Worm (Caenorhabditis elegans) whole organism, L2 larva: ENCODE results near the gene fat-3.

Experiments
- aly-2 ChIP-seq: fragments of 150-350 bp; optimal IDR thresholded peaks from 2 replicates; lab custom pipeline; 2014; ENCODE audit warnings: missing biosample characterization, missing genetic modification characterization
- egl-27 ChIP-seq: sonication (generic microtip); optimal IDR thresholded peaks from 3 replicates; lab custom pipeline; 2017; ENCODE audit warnings: missing biosample characterization, missing genetic modification reagents, missing genetic modification characterization
- elt-1 ChIP-seq: fragments of 150-350 bp; optimal IDR thresholded peaks from 2 replicates; lab custom pipeline; 2014; ENCODE audit warnings: missing biosample characterization, missing genetic modification characterization
- lin-13 ChIP-seq: fragments of 150-350 bp; optimal IDR thresholded peaks from 2 replicates; lab custom pipeline; 2014; ENCODE audit warnings: missing biosample characterization, missing genetic modification reagents, missing genetic modification characterization
- nhr-11 ChIP-seq: fragments of 150-350 bp; optimal IDR thresholded peaks from 2 replicates; lab custom pipeline; 2014; ENCODE audit warnings: missing biosample characterization, missing genetic modification characterization
- nhr-6 ChIP-seq: fragments of 150-350 bp; optimal IDR thresholded peaks from 2 replicates; lab custom pipeline; 2014; ENCODE audit warnings: missing biosample characterization, missing genetic modification characterization
- nhr-77 ChIP-seq: fragments of 150-350 bp; optimal IDR thresholded peaks from 2 replicates; lab custom pipeline; 2014; ENCODE audit warnings: missing biosample characterization, missing genetic modification characterization
- skn-1 ChIP-seq: sonication (generic microtip); optimal IDR thresholded peaks from 2 replicates; lab custom pipeline; 2017; ENCODE audit warnings: missing biosample characterization, missing genetic modification characterization
- ztf-11 ChIP-seq: sonication (generic microtip); optimal IDR thresholded peaks from 2 replicates; lab custom pipeline; 2017; ENCODE audit warnings: missing biosample characterization, missing genetic modification characterization

DNA sequence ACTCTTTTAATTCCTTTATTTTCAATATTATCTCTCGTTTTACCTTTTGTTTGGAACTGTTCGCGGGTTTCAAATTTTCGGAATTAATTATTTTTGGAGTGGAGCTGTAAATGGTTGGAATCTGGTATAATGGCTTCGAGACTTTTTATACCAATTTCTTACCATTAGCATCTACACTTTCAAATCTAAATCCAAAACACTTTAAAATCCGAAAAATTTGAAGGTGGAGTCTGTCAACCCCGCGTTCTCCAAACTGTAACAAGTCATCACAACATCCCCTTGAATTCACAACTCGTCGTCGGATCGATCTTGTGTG is 45.4 kb upstream of the fat-3 start, which contains the start of gene nhr-97:
- TF ChIP-seq nhr-11 (tag; lab: Kevin White, UChicago), result no peak
- no peak for TF ChIP-seq nhr-6 (tag; lab: Kevin White, UChicago)
- TF ChIP-seq nhr-77 (tag; lab: Kevin White, UChicago), result no peak
- TF ChIP-seq aly-2 (tag; lab: Kevin White, UChicago), result no peak
- no peak for TF ChIP-seq lin-13 (GFP tag; lab: Kevin White, UChicago)
- no peak for TF ChIP-seq skn-1 (tag; lab: Kevin White, UChicago)
- TF ChIP-seq egl-27 (tag; lab: Kevin White, UChicago), result no peak
- TF ChIP-seq ztf-11, result no peak
- TF ChIP-seq elt-1 (tag; lab: Kevin White, UChicago), result no peak
